Fruit fly (Drosophila melanogaster): ENCODE measurements around the gene CG31954.

dm6 chr2L:3507209-3508164, 2.4 kb downstream of the CG31954 start, which contains the start of gene tim:
- TF ChIP-seq CTCF (optimal IDR thresholded peaks at IDR 0.05) = no peak
- TF ChIP-seq CG8478 (optimal IDR thresholded peaks at IDR 0.05) = no peak

Measured in S2 (cell line).